Fruit fly (Drosophila melanogaster) whole organism, embryonic: ENCODE data around the gene CG15382.

ENCODE experiments used
- CG10209 ChIP-seq: fragments of 200-800 bp; sonication (Bioruptor generic); optimal IDR thresholded peaks from 3 replicates; lab custom pipeline; 2017; ENCODE audit warnings: missing biosample characterization, mild to moderate bottlenecking, missing genetic modification characterization, missing genetic modification reagents
- CG10979 ChIP-seq: fragments of 200-800 bp; sonication (Bioruptor generic); optimal IDR thresholded peaks from 2 replicates; lab custom pipeline; 2018; ENCODE audit warnings: missing biosample characterization, mild to moderate bottlenecking, missing genetic modification characterization, moderate library complexity
- CG12219 ChIP-seq: fragments of 200-800 bp; sonication (Bioruptor generic); optimal IDR thresholded peaks from 3 replicates; lab custom pipeline; 2018; ENCODE audit warnings: missing biosample characterization, mild to moderate bottlenecking, missing genetic modification characterization
- CG12299 ChIP-seq: fragments of 200-800 bp; sonication (Bioruptor generic); optimal IDR thresholded peaks from 2 replicates; lab custom pipeline; 2018; ENCODE audit warnings: missing biosample characterization, mild to moderate bottlenecking, missing genetic modification characterization
- CG12769 ChIP-seq: fragments of 200-800 bp; sonication (Bioruptor generic); optimal IDR thresholded peaks from 2 replicates; lab custom pipeline; 2019; ENCODE audit warnings: missing biosample characterization, mild to moderate bottlenecking, missing genetic modification characterization, moderate library complexity
- CG15011 ChIP-seq: fragments of 200-800 bp; sonication (Bioruptor generic); optimal IDR thresholded peaks from 3 replicates; lab custom pipeline; 2018; ENCODE audit warnings: missing biosample characterization, mild to moderate bottlenecking, missing genetic modification characterization
- CG15514 ChIP-seq: fragments of 200-800 bp; sonication (Bioruptor generic); optimal IDR thresholded peaks from 3 replicates; lab custom pipeline; 2017; ENCODE audit warnings: missing biosample characterization, missing genetic modification characterization, mild to moderate bottlenecking, moderate library complexity, missing genetic modification reagents
- CG16815 ChIP-seq: fragments of 200-800 bp; sonication (Bioruptor generic); optimal IDR thresholded peaks from 3 replicates; lab custom pipeline; 2017; ENCODE audit warnings: missing biosample characterization, mild to moderate bottlenecking, missing genetic modification characterization
- CG17912 ChIP-seq: fragments of 200-800 bp; sonication (Bioruptor generic); optimal IDR thresholded peaks from 2 replicates; lab custom pipeline; 2018; ENCODE audit warnings: missing biosample characterization, mild to moderate bottlenecking, missing genetic modification characterization
- CG2199 ChIP-seq: fragments of 200-800 bp; sonication (Bioruptor generic); IDR thresholded peaks from 3 replicates; pipeline ENCODE4 v1.3.6; 2022; ENCODE audit warnings: missing biosample characterization, missing genetic modification characterization
- CG43689 ChIP-seq: fragments of 200-800 bp; sonication (Bioruptor generic); IDR thresholded peaks from 2 replicates; pipeline ENCODE4 v1.3.6; 2022; ENCODE audit warnings: missing biosample characterization, missing genetic modification characterization
- CG4404 ChIP-seq: fragments of 200-800 bp; sonication (Bioruptor generic); IDR thresholded peaks from 2 replicates; pipeline ENCODE4 v1.3.6; 2022; ENCODE audit warnings: missing biosample characterization, missing genetic modification characterization
- CG7963 ChIP-seq: fragments of 200-800 bp; sonication (Bioruptor generic); IDR thresholded peaks from 3 replicates; pipeline ENCODE4 v1.3.6; 2022; ENCODE audit warnings: missing biosample characterization, missing genetic modification characterization; ENCODE audit not compliant: partially characterized antibody
- CG8924 ChIP-seq: fragments of 200-800 bp; optimal IDR thresholded peaks from 3 replicates; lab custom pipeline; 2019; ENCODE audit warnings: missing biosample characterization, mild to moderate bottlenecking, missing genetic modification characterization, moderate library complexity
- CG9609 ChIP-seq: fragments of 200-800 bp; sonication (Bioruptor generic); optimal IDR thresholded peaks from 3 replicates; lab custom pipeline; 2016; ENCODE audit warnings: missing biosample characterization, missing genetic modification characterization
- Dll ChIP-seq: fragments of 200-800 bp; sonication (Bioruptor generic); IDR thresholded peaks from 4 replicates; pipeline ENCODE4 v1.3.6; 2022; ENCODE audit warnings: missing biosample characterization, missing genetic modification characterization; ENCODE audit not compliant: partially characterized antibody
- Doc3 ChIP-seq: fragments of 200-800 bp; sonication (Bioruptor generic); IDR thresholded peaks from 3 replicates; pipeline ENCODE4 v1.3.6; 2022; ENCODE audit warnings: missing biosample characterization, missing genetic modification characterization; ENCODE audit not compliant: partially characterized antibody
- ERR ChIP-seq: fragments of 200-800 bp; sonication (Bioruptor generic); optimal IDR thresholded peaks from 2 replicates; lab custom pipeline; 2016; ENCODE audit warnings: missing biosample characterization, missing genetic modification characterization
- Eip74EF ChIP-seq, 2 experiments: fragments of 200-800 bp in 1 of 2; fragments of >200 bp in 1 of 2; sonication (Bioruptor generic) in 1 of 2; optimal IDR thresholded peaks; 2 replicates each; lab custom pipeline; 2017 to 2019; ENCODE audit warnings: missing biosample characterization in 2 of 2, missing genetic modification characterization in 2 of 2, mild to moderate bottlenecking in 1 of 2, moderate library complexity in 1 of 2
- Gug ChIP-seq: fragments of 200-800 bp; sonication (Bioruptor generic); IDR thresholded peaks from 4 replicates; pipeline ENCODE4 v1.3.6; 2022; ENCODE audit warnings: missing biosample characterization, missing genetic modification characterization
- H2.0 ChIP-seq: fragments of 200-800 bp; sonication (Bioruptor generic); IDR thresholded peaks from 2 replicates; pipeline ENCODE4 v1.3.6; 2022; ENCODE audit warnings: missing biosample characterization, missing genetic modification characterization
- Hr3 ChIP-seq: fragments of 200-800 bp; sonication (Bioruptor generic); optimal IDR thresholded peaks from 3 replicates; lab custom pipeline; 2016; ENCODE audit warnings: missing biosample characterization, missing genetic modification characterization
- Lpt ChIP-seq: fragments of >200 bp; optimal IDR thresholded peaks from 2 replicates; lab custom pipeline; 2018; ENCODE audit warnings: missing biosample characterization, missing genetic modification characterization
- Sox100B ChIP-seq: fragments of 200-800 bp; sonication (Bioruptor generic); optimal IDR thresholded peaks from 3 replicates; lab custom pipeline; 2018; ENCODE audit warnings: missing biosample characterization, mild to moderate bottlenecking, missing genetic modification characterization
- Spps ChIP-seq: fragments of 200-800 bp; sonication (Bioruptor generic); optimal IDR thresholded peaks from 2 replicates; lab custom pipeline; 2018; ENCODE audit warnings: missing biosample characterization, mild to moderate bottlenecking, missing genetic modification characterization
- Trl ChIP-seq, 3 experiments: fragments of >200 bp in 2 of 3; fragments of 200-800 bp in 1 of 3; sonication (Bioruptor generic) in 1 of 3; optimal IDR thresholded peaks; 2 replicates in 1 of 3; 3 replicates in 2 of 3; lab custom pipeline; 2016 to 2017; ENCODE audit warnings: missing biosample characterization in 1 of 3, missing genetic modification characterization in 1 of 3
- Xrp1 ChIP-seq: fragments of 200-800 bp; sonication (Bioruptor generic); IDR thresholded peaks from 2 replicates; pipeline ENCODE4 v1.3.6; 2022; ENCODE audit warnings: missing biosample characterization, missing genetic modification characterization
- ap ChIP-seq: fragments of 200-800 bp; sonication (Bioruptor generic); IDR thresholded peaks from 2 replicates; pipeline ENCODE4 v1.3.6; 2022; ENCODE audit warnings: missing biosample characterization, missing genetic modification characterization
- ato ChIP-seq: fragments of 200-800 bp; sonication (Bioruptor generic); IDR thresholded peaks from 2 replicates; pipeline ENCODE4 v1.3.6; 2022; ENCODE audit warnings: missing biosample characterization, missing genetic modification characterization; ENCODE audit not compliant: partially characterized antibody
- az2 ChIP-seq: fragments of 200-800 bp; sonication (Bioruptor generic); optimal IDR thresholded peaks from 3 replicates; lab custom pipeline; 2016; ENCODE audit warnings: missing biosample characterization, missing genetic modification characterization
- crp ChIP-seq, 2 experiments: fragments of 200-800 bp; sonication (Bioruptor generic); optimal IDR thresholded peaks; 2 replicates in 1 of 2; 3 replicates in 1 of 2; lab custom pipeline; 2017; ENCODE audit warnings: missing biosample characterization in 2 of 2, missing genetic modification characterization in 2 of 2, mild to moderate bottlenecking in 1 of 2, moderate library complexity in 1 of 2
- dan ChIP-seq: fragments of 200-800 bp; sonication (Bioruptor generic); IDR thresholded peaks from 2 replicates; pipeline ENCODE4 v1.3.6; 2022; ENCODE audit warnings: missing biosample characterization, missing genetic modification characterization
- gcm ChIP-seq: fragments of 200-800 bp; sonication (Bioruptor generic); optimal IDR thresholded peaks from 2 replicates; lab custom pipeline; 2019; ENCODE audit warnings: missing biosample characterization, mild to moderate bottlenecking, missing genetic modification characterization, moderate library complexity
- gsb-n ChIP-seq: fragments of 200-800 bp; sonication (Bioruptor generic); optimal IDR thresholded peaks from 3 replicates; lab custom pipeline; 2018; ENCODE audit warnings: missing biosample characterization, mild to moderate bottlenecking, missing genetic modification characterization
- klu ChIP-seq: fragments of 200-800 bp; sonication (Bioruptor generic); IDR thresholded peaks from 2 replicates; pipeline ENCODE4 v1.3.6; 2022; ENCODE audit warnings: missing biosample characterization, missing genetic modification characterization
- kni ChIP-seq: fragments of 200-800 bp; sonication (Bioruptor generic); optimal IDR thresholded peaks from 3 replicates; lab custom pipeline; 2017; ENCODE audit warnings: mild to moderate bottlenecking, missing biosample characterization, missing genetic modification reagents, missing genetic modification characterization
- mld ChIP-seq: fragments of 200-800 bp; sonication (Bioruptor generic); IDR thresholded peaks from 3 replicates; pipeline ENCODE4 v1.3.6; 2022; ENCODE audit warnings: missing biosample characterization, missing genetic modification characterization; ENCODE audit not compliant: partially characterized antibody
- oc ChIP-seq: fragments of 200-800 bp; sonication (Bioruptor generic); optimal IDR thresholded peaks from 2 replicates; lab custom pipeline; 2018; ENCODE audit warnings: missing biosample characterization, mild to moderate bottlenecking, missing genetic modification characterization, moderate library complexity
- pb ChIP-seq: fragments of 200-800 bp; sonication (Bioruptor generic); optimal IDR thresholded peaks from 3 replicates; lab custom pipeline; 2016; ENCODE audit warnings: missing biosample characterization, missing genetic modification characterization
- pum ChIP-seq: fragments of 200-800 bp; sonication (Bioruptor generic); optimal IDR thresholded peaks from 2 replicates; lab custom pipeline; 2016; ENCODE audit warnings: missing biosample characterization, missing genetic modification characterization
- sens-2 ChIP-seq: fragments of 200-800 bp; sonication (Bioruptor generic); IDR thresholded peaks from 2 replicates; pipeline ENCODE4 v1.3.6; 2022; ENCODE audit warnings: missing biosample characterization, missing genetic modification characterization
- shn ChIP-seq: fragments of 200-800 bp; sonication (Bioruptor generic); optimal IDR thresholded peaks from 3 replicates; lab custom pipeline; 2016; ENCODE audit warnings: missing biosample characterization, missing genetic modification characterization
- sim ChIP-seq: fragments of 200-800 bp; sonication (Bioruptor generic); IDR thresholded peaks from 2 replicates; pipeline ENCODE4 v1.3.6; 2022; ENCODE audit warnings: missing biosample characterization, missing genetic modification characterization
- tin ChIP-seq: fragments of 200-800 bp; sonication (Bioruptor generic); optimal IDR thresholded peaks from 3 replicates; lab custom pipeline; 2016; ENCODE audit warnings: missing biosample characterization, missing genetic modification characterization
- trem ChIP-seq: fragments of 200-800 bp; optimal IDR thresholded peaks from 3 replicates; lab custom pipeline; 2019; ENCODE audit warnings: missing biosample characterization, mild to moderate bottlenecking, missing genetic modification characterization, moderate library complexity
- trh ChIP-seq: fragments of 200-800 bp; sonication (Bioruptor generic); optimal IDR thresholded peaks from 2 replicates; lab custom pipeline; 2016; ENCODE audit warnings: missing biosample characterization, missing genetic modification characterization
- unpg ChIP-seq: fragments of 200-800 bp; sonication (Bioruptor generic); optimal IDR thresholded peaks from 3 replicates; lab custom pipeline; 2018; ENCODE audit warnings: missing biosample characterization, mild to moderate bottlenecking, missing genetic modification characterization, moderate library complexity
- zen ChIP-seq: fragments of 200-800 bp; sonication (Bioruptor generic); optimal IDR thresholded peaks from 3 replicates; lab custom pipeline; 2018; ENCODE audit warnings: missing biosample characterization, mild to moderate bottlenecking, missing genetic modification characterization, moderate library complexity
- zen2 ChIP-seq: fragments of 200-800 bp; sonication (Bioruptor generic); IDR thresholded peaks from 3 replicates; pipeline ENCODE4 v1.3.6; 2022; ENCODE audit warnings: missing biosample characterization, missing genetic modification characterization; ENCODE audit not compliant: partially characterized antibody
- zfh1 ChIP-seq: fragments of 200-800 bp; sonication (Bioruptor generic); IDR thresholded peaks from 3 replicates; pipeline ENCODE4 v1.3.6; 2022; ENCODE audit warnings: missing biosample characterization, missing genetic modification characterization

Gene CG15382

dm6 chr2L:2163568-2163953, 8.0 kb downstream of the CG15382 start (continued):
- TF ChIP-seq H2.0 (GFP tag; lab: Robert Waterston, UW) (peak; percentile 92), CG10209 (GFP tag; lab: Kevin White, UChicago) (peak; percentile 89), oc (tag; lab: Kevin White, UChicago) (peak; percentile 85), gsb-n (tag; lab: Kevin White, UChicago) (peak; percentile 89), sim (GFP tag; lab: Robert Waterston, UW) (peak; percentile 93), zfh1 (GFP tag; lab: Robert Waterston, UW) (peak; percentile 98), pb (GFP tag; lab: Kevin White, UChicago) (peak; percentile 90), sens-2 (GFP tag; lab: Robert Waterston, UW) (peak; percentile 94), CG2199 (peak; percentile 95), Trl (optimal IDR thresholded peaks at IDR 0.05; lab: Kevin White, UChicago) (peak; percentile 35 to 38), Trl (GFP tag; optimal IDR thresholded peaks at IDR 0.05; lab: Kevin White, UChicago) (peak; percentile 81), Sox100B (peak; percentile 77), CG12219 (GFP tag; lab: Kevin White, UChicago) (peak; percentile 80), CG12769 (tag; lab: Kevin White, UChicago) (peak; percentile 74), ato (no peak), CG9609 (GFP tag; lab: Kevin White, UChicago) (peak; percentile 94), Gug (GFP tag; lab: Robert Waterston, UW) (peak; percentile 95), Lpt (GFP tag; lab: Kevin White, UChicago) (no peak), crp (GFP tag; optimal IDR thresholded peaks at IDR 0.05; lab: Kevin White, UChicago) (peak in 1 of 2 experiments; percentile 63), ERR (peak; percentile 56), unpg (GFP tag; lab: Kevin White, UChicago) (peak; percentile 89), CG15011 (GFP tag; lab: Kevin White, UChicago) (peak; percentile 44), shn (GFP tag; lab: Kevin White, UChicago) (peak; percentile 89), Spps (tag; lab: Kevin White, UChicago) (peak; percentile 85), CG43689 (GFP tag; lab: Robert Waterston, UW) (peak; percentile 65), Eip74EF (GFP tag; optimal IDR thresholded peaks at IDR 0.05; lab: Kevin White, UChicago) (peak in 1 of 2 experiments; percentile 57), trh (peak; percentile 42), Dll (no peak), mld (GFP tag; lab: Robert Waterston, UW) (no peak), Doc3 (GFP tag; lab: Robert Waterston, UW) (no peak), CG8924 (peak; percentile 91), trem (tag; lab: Kevin White, UChicago) (peak; percentile 90), CG12299 (peak; percentile 67), gcm (GFP tag; lab: Kevin White, UChicago) (peak; percentile 82), Xrp1 (GFP tag; lab: Robert Waterston, UW) (peak; percentile 98), CG7963 (GFP tag; lab: Robert Waterston, UW) (no peak), dan (GFP tag; lab: Robert Waterston, UW) (peak; percentile 96), CG4404 (peak; percentile 96), zen (tag; lab: Kevin White, UChicago) (peak; percentile 86), tin (GFP tag; lab: Kevin White, UChicago) (peak; percentile 85), ap (GFP tag; lab: Robert Waterston, UW) (peak; percentile 90), kni (GFP tag; lab: Kevin White, UChicago) (peak; percentile 93), CG15514 (GFP tag; lab: Kevin White, UChicago) (peak; percentile 52), az2 (GFP tag; lab: Kevin White, UChicago) (peak; percentile 86), Hr3 (GFP tag; lab: Kevin White, UChicago) (peak; percentile 88), CG17912 (GFP tag; lab: Kevin White, UChicago) (no peak), pum (peak; percentile 94), zen2 (GFP tag; lab: Robert Waterston, UW) (no peak), klu (GFP tag; lab: Robert Waterston, UW) (peak; percentile 70), CG16815 (peak; percentile 96), CG10979 (tag; lab: Kevin White, UChicago) (peak; percentile 95)
